Worm (Caenorhabditis elegans): Measurements from ENCODE around the gene Y49A3A.3.

Y49A3A.3 gene

ce11 chrV:14347234-14347826 lies 6.9 kb upstream of the Y49A3A.3 start, which contains the start of gene cept-2:
Gene cept-2 (plus strand): TSS chrV:14347766.
- TF ChIP-seq lin-15B (tag; optimal IDR thresholded peaks at IDR 0.05): no peak
- TF ChIP-seq mdl-1 (tag; optimal IDR thresholded peaks at IDR 0.05): peak; percentile 35 to 57
- TF ChIP-seq lsy-2 (tag; optimal IDR thresholded peaks at IDR 0.05): peak; percentile 73 to 95
- no peak for TF ChIP-seq Y48G9A.11 (GFP tag; IDR thresholded peaks at IDR 0.05)
- TF ChIP-seq tra-1 (GFP tag; IDR thresholded peaks at IDR 0.05): peak; percentile 48; the same call in 1 of the 2 replicates
- TF ChIP-seq nhr-102 (tag; optimal IDR thresholded peaks at IDR 0.05): no peak
- TF ChIP-seq nhr-237 (tag; optimal IDR thresholded peaks at IDR 0.05): no peak
- no peak for TF ChIP-seq attf-4 (tag; optimal IDR thresholded peaks at IDR 0.05)
- TF ChIP-seq madf-5 (GFP tag; IDR thresholded peaks at IDR 0.05): no peak
- TF ChIP-seq Y5F2A.4 (GFP tag; optimal IDR thresholded peaks at IDR 0.05): no peak
- peak; percentile 99 for TF ChIP-seq mes-2 (tag; optimal IDR thresholded peaks at IDR 0.05; ENCODE audit: poor library complexity, severe bottlenecking)
- no peak for TF ChIP-seq pqm-1 (tag; optimal IDR thresholded peaks at IDR 0.05)
- TF ChIP-seq ces-1 (GFP tag; optimal IDR thresholded peaks at IDR 0.05): peak; percentile 38
- peak; percentile 95 for TF ChIP-seq nhr-11 (tag; optimal IDR thresholded peaks at IDR 0.05)
- TF ChIP-seq tag-97 (GFP tag; IDR thresholded peaks at IDR 0.05): no peak
- no peak for TF ChIP-seq ama-1 (optimal IDR thresholded peaks at IDR 0.05)
- TF ChIP-seq mep-1 (tag; optimal IDR thresholded peaks at IDR 0.05): no peak
- no peak for TF ChIP-seq cey-2 (tag; optimal IDR thresholded peaks at IDR 0.05; ENCODE audit: borderline replicate concordance, insufficient read depth)
- TF ChIP-seq F10B5.3 (tag; optimal IDR thresholded peaks at IDR 0.05): no peak
- no peak for TF ChIP-seq mdt-29 (GFP tag; IDR thresholded peaks at IDR 0.05)
- peak; percentile 88 for TF ChIP-seq ceh-20 (GFP tag; IDR thresholded peaks at IDR 0.05)
- 0 out of 2 replicates have a peak, but pooled peaks have one; percentile 18 for TF ChIP-seq lin-29 (GFP tag; IDR thresholded peaks at IDR 0.05)
- peak; percentile 85 for TF ChIP-seq hlh-11 (tag; optimal IDR thresholded peaks at IDR 0.05)
- peak; percentile 80 for TF ChIP-seq hlh-30 (tag; optimal IDR thresholded peaks at IDR 0.05; ENCODE audit: insufficient read depth)
- TF ChIP-seq ceh-44 (GFP tag; IDR thresholded peaks at IDR 0.05): peak; percentile 74; the same call in 1 of the 2 replicates
- no peak for TF ChIP-seq nhr-48 (tag; optimal IDR thresholded peaks at IDR 0.05)
- TF ChIP-seq T20F7.1 (GFP tag; optimal IDR thresholded peaks at IDR 0.05): peak; percentile 86
- 0 out of 2 replicates have a peak, but pooled peaks have one; percentile 23 for TF ChIP-seq D1046.2 (GFP tag; IDR thresholded peaks at IDR 0.05)
- no peak for TF ChIP-seq egl-27 (tag; optimal IDR thresholded peaks at IDR 0.05)
- TF ChIP-seq dpl-1 (GFP tag; optimal IDR thresholded peaks at IDR 0.05): peak; percentile 89
- peak; percentile 92 for TF ChIP-seq duxl-1 (tag; optimal IDR thresholded peaks at IDR 0.05; ENCODE audit: poor library complexity)
- TF ChIP-seq spr-1 (tag; optimal IDR thresholded peaks at IDR 0.05): peak; percentile 76
- TF ChIP-seq fos-1 (tag; optimal IDR thresholded peaks at IDR 0.05): no peak
- no peak for TF ChIP-seq spr-3 (GFP tag; optimal IDR thresholded peaks at IDR 0.05)
- no peak for TF ChIP-seq zag-1 (tag; optimal IDR thresholded peaks at IDR 0.05)
- no peak for TF ChIP-seq nhr-76 (tag; optimal IDR thresholded peaks at IDR 0.05)
- TF ChIP-seq dmd-8 (GFP tag; IDR thresholded peaks at IDR 0.05): no peak
- TF ChIP-seq ctbp-1 (GFP tag; IDR thresholded peaks at IDR 0.05): peak; percentile 77
- no peak for TF ChIP-seq daf-8 (GFP tag; IDR thresholded peaks at IDR 0.05)
- TF ChIP-seq ztf-11 (tag; optimal IDR thresholded peaks at IDR 0.05): no peak
- peak; percentile 85 for TF ChIP-seq nhr-42 (GFP tag; IDR thresholded peaks at IDR 0.05)
- TF ChIP-seq daf-16 (GFP tag; optimal IDR thresholded peaks at IDR 0.05): no peak
- TF ChIP-seq daf-16 (tag; optimal IDR thresholded peaks at IDR 0.05): peak; percentile 69
- TF ChIP-seq ztf-7 (tag; optimal IDR thresholded peaks at IDR 0.05): no peak
- peak; percentile 80 for TF ChIP-seq unc-130 (GFP tag; optimal IDR thresholded peaks at IDR 0.05)
- TF ChIP-seq nhr-6 (tag; optimal IDR thresholded peaks at IDR 0.05): peak; percentile 100
- 0 out of 2 replicates have a peak, but pooled peaks have one; percentile 48 for TF ChIP-seq zfp-3 (GFP tag; conservative IDR thresholded peaks at IDR 0.05)
- TF ChIP-seq hif-1 (tag; optimal IDR thresholded peaks at IDR 0.05): peak in 1 of 2 experiments; percentile 85
- no peak for TF ChIP-seq F26F4.8 (GFP tag; conservative IDR thresholded peaks at IDR 0.05)
- no peak for TF ChIP-seq unc-62 (GFP tag; optimal IDR thresholded peaks at IDR 0.05 in 1 of 2)
- no peak for TF ChIP-seq unc-62 (tag; optimal IDR thresholded peaks at IDR 0.05)

Data from whole organism, L4 larva.